Worm (Caenorhabditis elegans) whole organism, late embryonic: ENCODE results near the gene frpr-11.

ENCODE experiments used
- F13H6.1 ChIP-seq: sonication (generic microtip); optimal IDR thresholded peaks from 2 replicates; lab custom pipeline; 2016; ENCODE audit warnings: missing genetic modification characterization, missing compliant biosample characterization
- K09A11.1 ChIP-seq: sonication (generic microtip); optimal IDR thresholded peaks from 2 replicates; lab custom pipeline; 2017; ENCODE audit warnings: antibody characterized with exemption, mild to moderate bottlenecking, missing genetic modification characterization, missing compliant biosample characterization; ENCODE audit not compliant: insufficient read depth
- T23F11.4 ChIP-seq: fragments of 200-800 bp; sonication (Bioruptor generic); optimal IDR thresholded peaks from 2 replicates; lab custom pipeline; 2018; ENCODE audit warnings: mild to moderate bottlenecking, missing genetic modification characterization, missing compliant biosample characterization
- ceh-19 ChIP-seq: fragments of 200-800 bp; sonication (Bioruptor generic); optimal IDR thresholded peaks from 2 replicates; lab custom pipeline; 2018; ENCODE audit warnings: mild to moderate bottlenecking, missing genetic modification characterization, missing compliant biosample characterization
- ceh-22 ChIP-seq: sonication (generic microtip); optimal IDR thresholded peaks from 2 replicates; lab custom pipeline; 2017; ENCODE audit warnings: missing biosample characterization, missing genetic modification characterization
- ceh-24 ChIP-seq: sonication (generic microtip); optimal IDR thresholded peaks from 2 replicates; lab custom pipeline; 2016; ENCODE audit warnings: mild to moderate bottlenecking, missing genetic modification characterization, missing compliant biosample characterization
- ceh-30 ChIP-seq: fragments of 150-350 bp; optimal IDR thresholded peaks from 2 replicates; lab custom pipeline; 2014; ENCODE audit warnings: missing biosample characterization, missing genetic modification characterization
- ceh-31 ChIP-seq: sonication (generic microtip); optimal IDR thresholded peaks from 2 replicates; lab custom pipeline; 2016; ENCODE audit warnings: missing genetic modification characterization, missing compliant biosample characterization
- ceh-34 ChIP-seq: sonication (generic microtip); optimal IDR thresholded peaks from 2 replicates; lab custom pipeline; 2016; ENCODE audit warnings: mild to moderate bottlenecking, missing genetic modification characterization, missing compliant biosample characterization
- ceh-45 ChIP-seq: fragments of 200-800 bp; sonication (Bioruptor generic); IDR thresholded peaks from 2 replicates; pipeline ENCODE4 v1.3.6; 2022; ENCODE audit warnings: missing genetic modification reagents, missing genetic modification characterization, missing compliant biosample characterization
- ceh-48 ChIP-seq: sonication (generic microtip); optimal IDR thresholded peaks from 2 replicates; lab custom pipeline; 2016; ENCODE audit warnings: missing genetic modification characterization, inconsistent platforms, missing compliant biosample characterization
- ceh-6 ChIP-seq: fragments of 200-800 bp; sonication (Bioruptor generic); optimal IDR thresholded peaks from 2 replicates; lab custom pipeline; 2018; ENCODE audit warnings: mild to moderate bottlenecking, missing genetic modification characterization, missing compliant biosample characterization
- che-1 ChIP-seq: sonication (generic microtip); optimal IDR thresholded peaks from 2 replicates; lab custom pipeline; 2016; ENCODE audit warnings: mild to moderate bottlenecking, missing genetic modification characterization, missing compliant biosample characterization
- dve-1 ChIP-seq: sonication (generic microtip); optimal IDR thresholded peaks from 2 replicates; lab custom pipeline; 2017; ENCODE audit warnings: antibody characterized with exemption, mild to moderate bottlenecking, missing genetic modification characterization, missing compliant biosample characterization
- elt-2 ChIP-seq: sonication (generic microtip); optimal IDR thresholded peaks from 2 replicates; lab custom pipeline; 2016; ENCODE audit warnings: missing genetic modification reagents, missing genetic modification characterization, missing compliant biosample characterization
- ets-4 ChIP-seq: sonication (generic microtip); optimal IDR thresholded peaks from 2 replicates; lab custom pipeline; 2016; ENCODE audit warnings: missing genetic modification characterization, missing compliant biosample characterization
- gmeb-2 ChIP-seq: sonication (generic microtip); optimal IDR thresholded peaks from 2 replicates; lab custom pipeline; 2016; ENCODE audit warnings: missing genetic modification characterization, inconsistent platforms, missing compliant biosample characterization
- hlh-15 ChIP-seq: sonication (generic microtip); optimal IDR thresholded peaks from 2 replicates; lab custom pipeline; 2016; ENCODE audit warnings: missing genetic modification characterization, missing compliant biosample characterization
- hlh-6 ChIP-seq: sonication (generic microtip); optimal IDR thresholded peaks from 2 replicates; lab custom pipeline; 2016; ENCODE audit warnings: missing genotype, missing genetic modification characterization, missing compliant biosample characterization
- madf-2 ChIP-seq: sonication (generic microtip); optimal IDR thresholded peaks from 2 replicates; lab custom pipeline; 2017; ENCODE audit warnings: missing genetic modification characterization, missing compliant biosample characterization
- nhr-11 ChIP-seq: fragments of 150-350 bp; optimal IDR thresholded peaks from 2 replicates; lab custom pipeline; 2014; ENCODE audit warnings: missing biosample characterization, missing genetic modification characterization
- odd-2 ChIP-seq: sonication (generic microtip); optimal IDR thresholded peaks from 2 replicates; lab custom pipeline; 2017; ENCODE audit warnings: antibody characterized with exemption, mild to moderate bottlenecking, missing genetic modification characterization, missing compliant biosample characterization
- pax-1 ChIP-seq: fragments of 150-350 bp; optimal IDR thresholded peaks from 2 replicates; lab custom pipeline; 2014; ENCODE audit warnings: missing biosample characterization, missing genetic modification characterization
- sox-2 ChIP-seq: fragments of 200-800 bp; sonication (Bioruptor generic); IDR thresholded peaks from 2 replicates; pipeline ENCODE4 v1.3.6; 2022; ENCODE audit warnings: missing genetic modification reagents, missing genetic modification characterization, missing compliant biosample characterization
- sox-4 ChIP-seq: sonication (generic microtip); optimal IDR thresholded peaks from 2 replicates; lab custom pipeline; 2017; ENCODE audit warnings: mild to moderate bottlenecking, missing genetic modification characterization, inconsistent platforms, missing compliant biosample characterization
- tbx-2 ChIP-seq: sonication (generic microtip); optimal IDR thresholded peaks from 2 replicates; lab custom pipeline; 2016; ENCODE audit warnings: missing genetic modification characterization, missing compliant biosample characterization
- ttx-3 ChIP-seq: sonication (generic microtip); optimal IDR thresholded peaks from 2 replicates; lab custom pipeline; 2016; ENCODE audit warnings: missing genetic modification reagents, missing genetic modification characterization, missing compliant biosample characterization
- unc-42 ChIP-seq: sonication (generic microtip); optimal IDR thresholded peaks from 2 replicates; lab custom pipeline; 2016; ENCODE audit warnings: missing genotype, missing genetic modification characterization, missing compliant biosample characterization
- unc-55 ChIP-seq: sonication (generic microtip); optimal IDR thresholded peaks from 2 replicates; lab custom pipeline; 2017; ENCODE audit warnings: missing biosample characterization, missing genetic modification reagents, missing genetic modification characterization
- zip-5 ChIP-seq: sonication (generic microtip); optimal IDR thresholded peaks from 2 replicates; lab custom pipeline; 2016; ENCODE audit warnings: missing genetic modification characterization, missing compliant biosample characterization

The frpr-11 gene

DNA sequence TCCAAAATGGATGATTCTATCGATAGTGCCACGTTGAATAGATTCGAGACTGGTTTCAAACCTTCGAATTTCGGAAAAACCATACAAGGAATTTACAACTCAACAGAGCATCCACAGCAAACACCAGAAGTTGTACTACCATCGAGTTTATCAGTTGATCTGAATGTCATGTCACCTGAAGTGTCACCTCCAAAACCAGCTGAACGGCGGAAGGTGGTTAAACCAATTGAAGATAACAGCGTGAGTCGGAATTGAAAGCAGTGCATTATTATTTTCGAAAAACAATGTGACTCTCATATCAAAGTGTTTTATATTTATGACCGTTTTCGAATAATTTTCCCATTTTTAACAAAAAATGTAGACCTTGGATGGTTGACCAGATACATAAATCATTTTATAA is 42.0 kb downstream of the frpr-11 start:
- TF ChIP-seq madf-2 (tag; lab: Kevin White, UChicago) = no peak
- TF ChIP-seq ttx-3 (tag; lab: Kevin White, UChicago) = no peak
- no peak for TF ChIP-seq ets-4 (tag; lab: Kevin White, UChicago)
- no peak for TF ChIP-seq unc-55 (GFP tag; lab: Kevin White, UChicago)
- no peak for TF ChIP-seq ceh-30 (tag; lab: Kevin White, UChicago)
- TF ChIP-seq ceh-6 (GFP tag; lab: Kevin White, UChicago) = no peak
- no peak for TF ChIP-seq ceh-34 (tag; lab: Kevin White, UChicago)
- TF ChIP-seq zip-5 (tag; lab: Kevin White, UChicago) = no peak
- TF ChIP-seq ceh-48 (tag; lab: Kevin White, UChicago) = no peak

DNA sequence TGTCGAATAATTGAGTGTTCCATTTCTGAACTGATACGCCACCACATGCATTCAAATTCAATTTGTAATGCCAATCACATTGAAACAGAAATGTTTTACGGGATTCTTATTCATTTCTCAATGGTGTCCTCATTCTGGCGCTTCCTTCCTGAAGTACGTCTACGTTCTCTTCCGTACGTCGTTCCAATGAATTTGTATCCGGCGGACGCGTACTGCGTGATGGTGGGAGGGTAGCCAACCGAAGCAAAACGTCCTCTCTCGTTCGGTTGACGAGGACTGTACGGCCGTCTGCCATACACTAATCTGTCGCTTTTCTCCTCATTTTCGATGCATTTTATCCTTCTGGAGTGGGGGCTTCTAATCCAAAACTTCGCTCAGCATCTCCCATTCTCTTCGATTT is 42.9 kb downstream of the frpr-11 start:
- TF ChIP-seq ceh-31 (tag; lab: Kevin White, UChicago) (no peak), zip-5 (tag; lab: Kevin White, UChicago) (no peak), ceh-45 (GFP tag; lab: Robert Waterston, UW) (no peak), K09A11.1 (tag; lab: Kevin White, UChicago) (no peak), ceh-19 (GFP tag; lab: Kevin White, UChicago) (no peak), elt-2 (tag; lab: Kevin White, UChicago) (no peak), unc-42 (no peak), che-1 (tag; lab: Kevin White, UChicago) (no peak), hlh-15 (tag; lab: Kevin White, UChicago) (no peak), sox-2 (GFP tag; lab: Robert Waterston, UW) (no peak), sox-4 (tag; lab: Kevin White, UChicago) (no peak), odd-2 (tag; lab: Kevin White, UChicago) (no peak), dve-1 (tag; lab: Kevin White, UChicago) (no peak), ceh-24 (tag; lab: Kevin White, UChicago) (no peak), T23F11.4 (GFP tag; lab: Kevin White, UChicago) (no peak), tbx-2 (tag; lab: Kevin White, UChicago) (no peak), ceh-22 (tag; lab: Kevin White, UChicago) (no peak)

ce11 chrV:8956387-8957095 is 49.5 kb downstream of the frpr-11 start, which contains the start of gene ttc-17:
Gene ttc-17, plus strand, starts transcription at chrV:8957045.
- TF ChIP-seq F13H6.1 (tag; lab: Kevin White, UChicago) = no peak
- TF ChIP-seq sox-4 (tag; lab: Kevin White, UChicago) = no peak
- TF ChIP-seq pax-1 (tag; lab: Kevin White, UChicago) = no peak
- no peak for TF ChIP-seq gmeb-2 (tag; lab: Kevin White, UChicago)
- no peak for TF ChIP-seq ceh-45 (GFP tag; lab: Robert Waterston, UW)
- no peak for TF ChIP-seq ceh-34 (tag; lab: Kevin White, UChicago)
- no peak for TF ChIP-seq hlh-6 (tag; lab: Kevin White, UChicago)
- TF ChIP-seq K09A11.1 (tag; lab: Kevin White, UChicago) = no peak
- TF ChIP-seq nhr-11 (tag; lab: Kevin White, UChicago) = no peak
- TF ChIP-seq unc-42 = no peak
- TF ChIP-seq ceh-6 (GFP tag; lab: Kevin White, UChicago) = no peak
